Worm (Caenorhabditis elegans) whole organism, young adult: ENCODE measurements around the gene lurp-1.

ENCODE experiments used
- B0035.1 ChIP-seq: sonication (generic microtip); optimal IDR thresholded peaks from 2 replicates; lab custom pipeline; 2016; ENCODE audit warnings: missing genetic modification characterization, mild to moderate bottlenecking, missing compliant biosample characterization, missing genotype, missing genetic modification reagents
- C17E4.6 ChIP-seq: fragments of 200-800 bp; sonication (Bioruptor generic); IDR thresholded peaks from 2 replicates; pipeline ENCODE4 v1.3.6; 2022; ENCODE audit warnings: missing genetic modification reagents, missing genetic modification characterization, missing compliant biosample characterization
- F37B4.10 ChIP-seq: fragments of 200-800 bp; sonication (Bioruptor generic); IDR thresholded peaks from 2 replicates; pipeline ENCODE4 v1.3.6; 2022; ENCODE audit warnings: missing genetic modification characterization, missing compliant biosample characterization
- F39B2.1 ChIP-seq: fragments of 200-800 bp; sonication (Bioruptor generic); IDR thresholded peaks from 2 replicates; pipeline ENCODE4 v1.3.6; 2022; ENCODE audit warnings: missing genetic modification reagents, missing genetic modification characterization, missing compliant biosample characterization
- F49E8.2 ChIP-seq: sonication (generic microtip); optimal IDR thresholded peaks from 3 replicates; lab custom pipeline; 2017; ENCODE audit warnings: missing genetic modification characterization, mild to moderate bottlenecking, missing compliant biosample characterization, antibody characterized with exemption, moderate library complexity; ENCODE audit not compliant: insufficient read depth
- F57C9.4 ChIP-seq: sonication (generic microtip); optimal IDR thresholded peaks from 2 replicates; lab custom pipeline; 2017; ENCODE audit warnings: mild to moderate bottlenecking, missing genetic modification characterization, missing compliant biosample characterization
- K11D2.4 ChIP-seq: fragments of 200-800 bp; sonication (Bioruptor generic); IDR thresholded peaks from 2 replicates; pipeline ENCODE4 v1.3.6; 2022; ENCODE audit warnings: missing genetic modification reagents, missing genetic modification characterization, missing compliant biosample characterization
- Y53F4B.3 ChIP-seq: fragments of 200-800 bp; sonication (Bioruptor generic); IDR thresholded peaks from 2 replicates; pipeline ENCODE4 v1.3.6; 2022; ENCODE audit warnings: missing genetic modification reagents, missing genetic modification characterization, missing compliant biosample characterization
- Y56A3A.18 ChIP-seq: fragments of 200-800 bp; sonication (Bioruptor generic); IDR thresholded peaks from 2 replicates; pipeline ENCODE4 v1.3.6; 2022; ENCODE audit warnings: missing genetic modification reagents, missing genetic modification characterization, missing compliant biosample characterization
- akir-1 ChIP-seq: fragments of 200-800 bp; sonication (Bioruptor generic); optimal IDR thresholded peaks from 2 replicates; lab custom pipeline; 2018; ENCODE audit warnings: mild to moderate bottlenecking, missing genetic modification characterization, moderate library complexity, missing compliant biosample characterization
- aptf-3 ChIP-seq: fragments of 200-800 bp; sonication (Bioruptor generic); IDR thresholded peaks from 2 replicates; pipeline ENCODE4 v1.3.6; 2022; ENCODE audit warnings: missing genetic modification characterization, missing compliant biosample characterization
- atf-7 ChIP-seq: sonication (generic microtip); optimal IDR thresholded peaks from 2 replicates; lab custom pipeline; 2017; ENCODE audit warnings: mild to moderate bottlenecking, missing genetic modification characterization, missing compliant biosample characterization
- athp-1 ChIP-seq: sonication (generic microtip); optimal IDR thresholded peaks from 2 replicates; lab custom pipeline; 2017; ENCODE audit warnings: mild to moderate bottlenecking, missing genetic modification characterization, missing compliant biosample characterization
- bed-1 ChIP-seq: fragments of 200-800 bp; sonication (Bioruptor generic); IDR thresholded peaks from 2 replicates; pipeline ENCODE4 v1.3.6; 2022; ENCODE audit warnings: missing genetic modification reagents, missing genetic modification characterization, missing compliant biosample characterization
- bed-2 ChIP-seq: fragments of 200-800 bp; sonication (Bioruptor generic); IDR thresholded peaks from 2 replicates; pipeline ENCODE4 v1.3.6; 2022; ENCODE audit warnings: missing genetic modification reagents, missing genetic modification characterization, missing compliant biosample characterization
- ccch-3 ChIP-seq: fragments of 200-800 bp; sonication (Bioruptor generic); optimal IDR thresholded peaks from 2 replicates; lab custom pipeline; 2018; ENCODE audit warnings: mild to moderate bottlenecking, missing genetic modification characterization, missing compliant biosample characterization
- ceh-100 ChIP-seq: fragments of 200-800 bp; sonication (Bioruptor generic); IDR thresholded peaks from 2 replicates; pipeline ENCODE4 v1.3.6; 2022; ENCODE audit warnings: missing genetic modification reagents, missing genetic modification characterization, missing compliant biosample characterization
- ceh-58 ChIP-seq: fragments of 200-800 bp; sonication (Bioruptor generic); IDR thresholded peaks from 2 replicates; pipeline ENCODE4 v1.3.6; 2022; ENCODE audit warnings: missing genetic modification characterization, missing compliant biosample characterization
- ceh-79 ChIP-seq: sonication (generic microtip); optimal IDR thresholded peaks from 2 replicates; lab custom pipeline; 2017; ENCODE audit warnings: mild to moderate bottlenecking, missing genetic modification characterization, missing compliant biosample characterization
- chd-7 ChIP-seq: sonication (generic microtip); optimal IDR thresholded peaks from 2 replicates; lab custom pipeline; 2016; ENCODE audit warnings: mild to moderate bottlenecking, missing genetic modification characterization, moderate library complexity, missing compliant biosample characterization
- die-1 ChIP-seq: sonication (generic microtip); optimal IDR thresholded peaks from 2 replicates; lab custom pipeline; 2016; ENCODE audit warnings: missing genotype, mild to moderate bottlenecking, missing genetic modification characterization, missing compliant biosample characterization
- dpff-1 ChIP-seq: sonication (generic microtip); optimal IDR thresholded peaks from 2 replicates; lab custom pipeline; 2017; ENCODE audit warnings: mild to moderate bottlenecking, missing genetic modification characterization, missing compliant biosample characterization
- ekl-4 ChIP-seq: fragments of 200-800 bp; sonication (Bioruptor generic); IDR thresholded peaks from 2 replicates; pipeline ENCODE4 v1.3.6; 2022; ENCODE audit warnings: missing genetic modification reagents, missing genetic modification characterization, missing compliant biosample characterization
- gei-17 ChIP-seq: fragments of 200-800 bp; sonication (Bioruptor generic); optimal IDR thresholded peaks from 2 replicates; lab custom pipeline; 2018; ENCODE audit warnings: mild to moderate bottlenecking, missing genetic modification characterization, missing compliant biosample characterization
- him-1 ChIP-seq: sonication (generic microtip); optimal IDR thresholded peaks from 2 replicates; lab custom pipeline; 2016; ENCODE audit warnings: missing genotype, missing genetic modification reagents, missing genetic modification characterization, missing compliant biosample characterization
- hlh-12 ChIP-seq: sonication (generic microtip); optimal IDR thresholded peaks from 2 replicates; lab custom pipeline; 2016; ENCODE audit warnings: missing genetic modification characterization, missing compliant biosample characterization
- hmg-1.2 ChIP-seq: fragments of 200-800 bp; sonication (Bioruptor generic); IDR thresholded peaks from 2 replicates; pipeline ENCODE4 v1.3.6; 2022; ENCODE audit warnings: missing genetic modification reagents, missing genetic modification characterization, missing compliant biosample characterization
- hsf-1 ChIP-seq: fragments of 200-800 bp; sonication (Bioruptor generic); IDR thresholded peaks from 2 replicates; pipeline ENCODE4 v1.3.6; 2022; ENCODE audit warnings: missing genetic modification reagents, missing genetic modification characterization, missing compliant biosample characterization
- lag-1 ChIP-seq: fragments of 200-800 bp; sonication (Bioruptor generic); IDR thresholded peaks from 2 replicates; pipeline ENCODE4 v1.3.6; 2022; ENCODE audit warnings: missing genetic modification reagents, missing genetic modification characterization, missing compliant biosample characterization
- let-607 ChIP-seq, 2 experiments: fragments of 200-800 bp in 1 of 2; sonication (Bioruptor generic) in 1 of 2; sonication (generic microtip) in 1 of 2; optimal IDR thresholded peaks; 2 replicates each; lab custom pipeline; 2016 to 2018; ENCODE audit warnings: mild to moderate bottlenecking in 2 of 2, missing compliant biosample characterization in 2 of 2, missing genetic modification characterization in 2 of 2, moderate library complexity in 2 of 2, missing genotype in 1 of 2
- lin-26 ChIP-seq: fragments of 200-800 bp; sonication (Bioruptor generic); IDR thresholded peaks from 2 replicates; pipeline ENCODE4 v1.3.6; 2022; ENCODE audit warnings: missing genetic modification reagents, missing genetic modification characterization, missing compliant biosample characterization
- lin-40 ChIP-seq: sonication (generic microtip); optimal IDR thresholded peaks from 2 replicates; lab custom pipeline; 2016; ENCODE audit warnings: missing genetic modification characterization, mild to moderate bottlenecking, missing compliant biosample characterization, missing genotype, missing genetic modification reagents
- lsl-1 ChIP-seq: fragments of 200-800 bp; sonication (Bioruptor generic); optimal IDR thresholded peaks from 2 replicates; lab custom pipeline; 2018; ENCODE audit warnings: mild to moderate bottlenecking, missing genetic modification characterization, moderate library complexity, missing compliant biosample characterization
- madf-10 ChIP-seq: sonication (generic microtip); optimal IDR thresholded peaks from 2 replicates; lab custom pipeline; 2016; ENCODE audit warnings: mild to moderate bottlenecking, missing genetic modification characterization, missing compliant biosample characterization
- madf-8 ChIP-seq: fragments of 200-800 bp; sonication (Bioruptor generic); conservative IDR thresholded peaks from 2 replicates; pipeline ENCODE4 v1.3.6; 2022; ENCODE audit warnings: missing genetic modification reagents, missing genetic modification characterization, missing compliant biosample characterization
- mcd-1 ChIP-seq: fragments of 200-800 bp; sonication (Bioruptor generic); IDR thresholded peaks from 2 replicates; pipeline ENCODE4 v1.3.6; 2022; ENCODE audit warnings: missing genetic modification reagents, missing genetic modification characterization, missing compliant biosample characterization
- mel-28 ChIP-seq: sonication (generic microtip); optimal IDR thresholded peaks from 2 replicates; lab custom pipeline; 2016; ENCODE audit warnings: borderline replicate concordance, mild to moderate bottlenecking, missing genetic modification characterization, missing compliant biosample characterization
- nfya-2 ChIP-seq: fragments of 200-800 bp; sonication (Bioruptor generic); IDR thresholded peaks from 2 replicates; pipeline ENCODE4 v1.3.6; 2022; ENCODE audit warnings: missing genetic modification reagents, missing genetic modification characterization, missing compliant biosample characterization
- nhr-179 ChIP-seq: sonication (generic microtip); optimal IDR thresholded peaks from 2 replicates; lab custom pipeline; 2016; ENCODE audit warnings: mild to moderate bottlenecking, missing genetic modification characterization, missing compliant biosample characterization
- nhr-80 ChIP-seq: sonication (generic microtip); optimal IDR thresholded peaks from 2 replicates; lab custom pipeline; 2016; ENCODE audit warnings: missing genetic modification characterization, missing compliant biosample characterization
- nhr-90 ChIP-seq: sonication (generic microtip); optimal IDR thresholded peaks from 2 replicates; lab custom pipeline; 2016; ENCODE audit warnings: missing genotype, mild to moderate bottlenecking, missing genetic modification characterization, missing compliant biosample characterization
- rec-8 ChIP-seq, 2 experiments: sonication (generic microtip); optimal IDR thresholded peaks; 2 replicates each; lab custom pipeline; 2016; ENCODE audit warnings: mild to moderate bottlenecking in 2 of 2, missing genetic modification characterization in 2 of 2, missing genetic modification reagents in 2 of 2, missing genotype in 2 of 2, missing biosample characterization in 1 of 2, missing compliant biosample characterization in 1 of 2, moderate library complexity in 1 of 2
- somi-1 ChIP-seq: fragments of 200-800 bp; sonication (Bioruptor generic); optimal IDR thresholded peaks from 2 replicates; lab custom pipeline; 2018; ENCODE audit warnings: mild to moderate bottlenecking, missing genetic modification characterization, missing compliant biosample characterization
- tbx-9 ChIP-seq: sonication (generic microtip); optimal IDR thresholded peaks from 2 replicates; lab custom pipeline; 2016; ENCODE audit warnings: borderline replicate concordance, missing genetic modification characterization, inconsistent platforms, missing compliant biosample characterization
- xnd-1 ChIP-seq: sonication (generic microtip); optimal IDR thresholded peaks from 2 replicates; lab custom pipeline; 2016; ENCODE audit warnings: missing genotype, missing genetic modification reagents, missing genetic modification characterization, missing compliant biosample characterization
- ztf-22 ChIP-seq: fragments of 200-800 bp; sonication (Bioruptor generic); optimal IDR thresholded peaks from 2 replicates; lab custom pipeline; 2018; ENCODE audit warnings: mild to moderate bottlenecking, missing genetic modification characterization, moderate library complexity, missing compliant biosample characterization
- ztf-26 ChIP-seq: sonication (generic microtip); optimal IDR thresholded peaks from 2 replicates; lab custom pipeline; 2017; ENCODE audit warnings: missing genetic modification characterization, missing compliant biosample characterization
- ztf-28 ChIP-seq: fragments of 200-800 bp; sonication (Bioruptor generic); IDR thresholded peaks from 2 replicates; pipeline ENCODE4 v1.3.6; 2022; ENCODE audit warnings: missing genetic modification reagents, missing genetic modification characterization, missing compliant biosample characterization
- ztf-6 ChIP-seq: fragments of 200-800 bp; sonication (Bioruptor generic); IDR thresholded peaks from 2 replicates; pipeline ENCODE4 v1.3.6; 2022; ENCODE audit warnings: missing genetic modification reagents, missing genetic modification characterization, missing compliant biosample characterization

The lurp-1 gene

ce11 chrII:10840067-10840466, 40.7 kb upstream of the lurp-1 start (continued):
- TF ChIP-seq somi-1 (GFP tag; lab: Kevin White, UChicago) (peak; percentile 63), ceh-79 (tag; lab: Kevin White, UChicago) (peak; percentile 84), ztf-22 (GFP tag; lab: Kevin White, UChicago) (no peak), hsf-1 (GFP tag; lab: Robert Waterston, UW) (0 out of 2 replicates have a peak, but pooled peaks have one; percentile 25), lin-40 (tag; lab: Kevin White, UChicago) (peak; percentile 78), rec-8 (tag; optimal IDR thresholded peaks at IDR 0.05; lab: Kevin White, UChicago) (peak; percentile 76 to 94), madf-10 (tag; lab: Kevin White, UChicago) (peak; percentile 82), nhr-179 (no peak), mcd-1 (GFP tag; lab: Robert Waterston, UW) (peak; percentile 80), F39B2.1 (GFP tag; lab: Robert Waterston, UW) (no peak), lsl-1 (GFP tag; lab: Kevin White, UChicago) (peak; percentile 67), ztf-26 (peak; percentile 79), ceh-100 (peak; percentile 79), let-607 (tag; optimal IDR thresholded peaks at IDR 0.05; lab: Kevin White, UChicago) (peak; percentile 13 to 61), athp-1 (tag; lab: Kevin White, UChicago) (peak; percentile 92), atf-7 (tag; lab: Kevin White, UChicago) (peak; percentile 82), gei-17 (no peak), tbx-9 (peak; percentile 38), him-1 (tag; lab: Kevin White, UChicago) (peak; percentile 91), aptf-3 (GFP tag; lab: Robert Waterston, UW) (peak; percentile 61; the same call in 1 of the 2 replicates), ztf-28 (GFP tag; lab: Robert Waterston, UW) (peak; percentile 63; the same call in 1 of the 2 replicates), mel-28 (tag; lab: Kevin White, UChicago) (peak; percentile 61), F49E8.2 (peak; percentile 34), bed-1 (GFP tag; lab: Robert Waterston, UW) (no peak), K11D2.4 (peak; percentile 64; the same call in 1 of the 2 replicates), F57C9.4 (tag; lab: Kevin White, UChicago) (no peak), Y53F4B.3 (GFP tag; lab: Robert Waterston, UW) (no peak), lag-1 (GFP tag; lab: Robert Waterston, UW) (no peak), lin-26 (GFP tag; lab: Robert Waterston, UW) (peak; percentile 92), nhr-80 (tag; lab: Kevin White, UChicago) (peak; percentile 47), die-1 (tag; lab: Kevin White, UChicago) (peak; percentile 94), ccch-3 (GFP tag; lab: Kevin White, UChicago) (no peak), B0035.1 (tag; lab: Kevin White, UChicago) (peak; percentile 48), nfya-2 (no peak), madf-8 (peak; percentile 45), bed-2 (0 out of 2 replicates have a peak, but pooled peaks have one; percentile 36), ekl-4 (peak; percentile 83), hmg-1.2 (GFP tag; lab: Robert Waterston, UW) (peak; percentile 76), C17E4.6 (GFP tag; lab: Robert Waterston, UW) (peak; percentile 76), ceh-58 (GFP tag; lab: Robert Waterston, UW) (no peak), xnd-1 (tag; lab: Kevin White, UChicago) (no peak), hlh-12 (peak; percentile 23), F37B4.10 (GFP tag; lab: Robert Waterston, UW) (no peak), chd-7 (peak; percentile 84), dpff-1 (tag; lab: Kevin White, UChicago) (no peak), Y56A3A.18 (GFP tag; lab: Robert Waterston, UW) (0 out of 2 replicates have a peak, but pooled peaks have one; percentile 61), ztf-6 (GFP tag; lab: Robert Waterston, UW) (0 out of 2 replicates have a peak, but pooled peaks have one; percentile 60), nhr-90 (tag; lab: Kevin White, UChicago) (peak; percentile 90), akir-1 (GFP tag; lab: Kevin White, UChicago) (peak; percentile 65)
